Worm (Caenorhabditis elegans) whole organism, L2 larva: Measurements from ENCODE around the gene clh-1.

Experiments used
- F13H6.1 ChIP-seq: sonication (generic microtip); optimal IDR thresholded peaks from 2 replicates; lab custom pipeline; 2016; ENCODE audit warnings: missing genetic modification characterization, missing compliant biosample characterization
- R02D3.7 ChIP-seq: fragments of 150-350 bp; optimal IDR thresholded peaks from 2 replicates; lab custom pipeline; 2014; ENCODE audit warnings: missing biosample characterization, missing genetic modification characterization
- Y55F3AM.14 ChIP-seq: fragments of 200-800 bp; sonication (Bioruptor generic); optimal IDR thresholded peaks from 2 replicates; lab custom pipeline; 2018; ENCODE audit warnings: mild to moderate bottlenecking, missing genetic modification characterization, missing compliant biosample characterization
- ama-1 ChIP-seq: fragments of 150-350 bp; optimal IDR thresholded peaks from 2 replicates; lab custom pipeline; 2018; ENCODE audit warnings: inconsistent platforms
- fos-1 ChIP-seq: fragments of 150-350 bp; optimal IDR thresholded peaks from 2 replicates; lab custom pipeline; 2014; ENCODE audit warnings: missing biosample characterization, missing genetic modification characterization
- gmeb-1 ChIP-seq: fragments of 150-350 bp; optimal IDR thresholded peaks from 2 replicates; lab custom pipeline; 2014; ENCODE audit warnings: missing biosample characterization, missing genetic modification characterization
- lin-11 ChIP-seq: fragments of 150-350 bp; sonication (generic microtip); optimal IDR thresholded peaks from 2 replicates; lab custom pipeline; 2014; ENCODE audit warnings: missing biosample characterization, missing genetic modification characterization, inconsistent platforms, mixed read lengths
- lsy-2 ChIP-seq, 2 experiments: fragments of 150-350 bp in 1 of 2; sonication (generic microtip) in 1 of 2; optimal IDR thresholded peaks; 2 replicates each; lab custom pipeline; 2014 to 2017; ENCODE audit warnings: missing biosample characterization in 2 of 2, missing genetic modification characterization in 2 of 2
- mab-5 ChIP-seq: fragments of 150-350 bp; optimal IDR thresholded peaks from 2 replicates; lab custom pipeline; 2014; ENCODE audit warnings: missing biosample characterization, missing genetic modification characterization
- nhr-10 ChIP-seq: sonication (generic microtip); optimal IDR thresholded peaks from 2 replicates; lab custom pipeline; 2017; ENCODE audit warnings: missing biosample characterization, missing genetic modification characterization
- nhr-12 ChIP-seq: fragments of 150-350 bp; optimal IDR thresholded peaks from 2 replicates; lab custom pipeline; 2014; ENCODE audit warnings: missing biosample characterization, missing genetic modification characterization
- nhr-21 ChIP-seq: fragments of 150-350 bp; optimal IDR thresholded peaks from 2 replicates; lab custom pipeline; 2014; ENCODE audit warnings: missing biosample characterization, missing genetic modification characterization
- nhr-23 ChIP-seq: fragments of 150-350 bp; optimal IDR thresholded peaks from 2 replicates; lab custom pipeline; 2014; ENCODE audit warnings: missing biosample characterization, missing genetic modification reagents, missing genetic modification characterization
- nhr-237 ChIP-seq: fragments of 150-350 bp; optimal IDR thresholded peaks from 2 replicates; lab custom pipeline; 2014; ENCODE audit warnings: missing biosample characterization, missing genetic modification characterization
- nhr-25 ChIP-seq: fragments of 150-350 bp; sonication (generic microtip); optimal IDR thresholded peaks from 3 replicates; lab custom pipeline; 2014; ENCODE audit warnings: missing biosample characterization, missing genetic modification characterization
- sem-4 ChIP-seq: fragments of 150-350 bp; optimal IDR thresholded peaks from 2 replicates; lab custom pipeline; 2014; ENCODE audit warnings: missing biosample characterization, missing genetic modification reagents, missing genetic modification characterization
- skn-1 ChIP-seq: sonication (generic microtip); optimal IDR thresholded peaks from 2 replicates; lab custom pipeline; 2017; ENCODE audit warnings: missing biosample characterization, missing genetic modification characterization
- sma-9 ChIP-seq, 2 experiments: fragments of 150-350 bp in 1 of 2; sonication (generic microtip) in 1 of 2; optimal IDR thresholded peaks; 2 replicates each; lab custom pipeline; 2014 to 2016; ENCODE audit warnings: missing genetic modification characterization in 2 of 2, mild to moderate bottlenecking in 1 of 2, missing biosample characterization in 1 of 2, missing compliant biosample characterization in 1 of 2, missing genetic modification reagents in 1 of 2, moderate library complexity in 1 of 2
- unc-39 ChIP-seq: fragments of 150-350 bp; optimal IDR thresholded peaks from 2 replicates; lab custom pipeline; 2014; ENCODE audit warnings: missing biosample characterization, missing genetic modification characterization
- zag-1 ChIP-seq: fragments of 150-350 bp; optimal IDR thresholded peaks from 2 replicates; lab custom pipeline; 2014; ENCODE audit warnings: missing biosample characterization, missing genetic modification characterization
- ztf-1 ChIP-seq: fragments of 200-800 bp; sonication (Bioruptor generic); conservative IDR thresholded peaks from 2 replicates; pipeline ENCODE4 v1.3.6; 2022; ENCODE audit warnings: missing genetic modification characterization, missing compliant biosample characterization

The clh-1 gene

ce11 chrII:11802451-11802850, 53.8 kb downstream of the clh-1 start, which contains the start of gene F43G6.17:
TSS of gene F43G6.17 (plus strand) at chrII:11802751.
- TF ChIP-seq nhr-25 (tag; lab: Kevin White, UChicago) (no peak), nhr-12 (tag; lab: Kevin White, UChicago) (no peak), nhr-10 (tag; lab: Kevin White, UChicago) (no peak), nhr-23 (tag; lab: Kevin White, UChicago) (no peak), R02D3.7 (tag; lab: Kevin White, UChicago) (no peak), gmeb-1 (tag; lab: Kevin White, UChicago) (no peak), zag-1 (no peak), sem-4 (tag; lab: Kevin White, UChicago) (no peak), mab-5 (tag; lab: Kevin White, UChicago) (no peak), nhr-237 (tag; lab: Kevin White, UChicago) (no peak), lin-11 (no peak), sma-9 (GFP tag; optimal IDR thresholded peaks at IDR 0.05; lab: Kevin White, UChicago) (no peak), sma-9 (tag; optimal IDR thresholded peaks at IDR 0.05; lab: Kevin White, UChicago) (no peak), ama-1 (lab: Kevin White, UChicago) (no peak)

DNA sequence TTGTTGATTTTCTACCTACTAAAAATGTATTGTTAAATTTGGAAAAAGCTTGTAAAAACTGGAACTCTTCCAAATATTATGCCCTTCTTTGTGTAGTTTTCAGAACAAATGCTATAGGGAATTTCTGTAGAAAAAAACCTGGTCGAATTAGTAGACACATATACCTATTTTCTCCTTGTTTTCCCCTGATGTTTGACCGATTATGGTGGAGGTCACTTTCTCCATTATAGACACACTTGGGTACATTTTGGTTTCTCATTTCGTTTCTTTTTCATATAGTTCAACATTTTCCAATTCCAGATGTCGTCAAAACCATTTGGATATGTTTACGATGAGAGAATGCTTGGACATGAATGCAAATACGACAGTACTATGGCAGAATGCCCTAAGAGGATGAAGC, 57.5 kb downstream of the clh-1 start, which contains the start of gene hda-5:
TSS of gene hda-5 (plus strand) at position 301 of the 400 bp plus-strand sequence.
- no peak for TF ChIP-seq nhr-21 (tag; lab: Kevin White, UChicago)
- TF ChIP-seq F13H6.1, result no peak
- no peak for TF ChIP-seq ztf-1 (GFP tag; lab: Robert Waterston, UW)
- no peak for TF ChIP-seq skn-1
- no peak for TF ChIP-seq fos-1 (tag; lab: Kevin White, UChicago)
- TF ChIP-seq, all 48 proteins: peak for 0

DNA sequence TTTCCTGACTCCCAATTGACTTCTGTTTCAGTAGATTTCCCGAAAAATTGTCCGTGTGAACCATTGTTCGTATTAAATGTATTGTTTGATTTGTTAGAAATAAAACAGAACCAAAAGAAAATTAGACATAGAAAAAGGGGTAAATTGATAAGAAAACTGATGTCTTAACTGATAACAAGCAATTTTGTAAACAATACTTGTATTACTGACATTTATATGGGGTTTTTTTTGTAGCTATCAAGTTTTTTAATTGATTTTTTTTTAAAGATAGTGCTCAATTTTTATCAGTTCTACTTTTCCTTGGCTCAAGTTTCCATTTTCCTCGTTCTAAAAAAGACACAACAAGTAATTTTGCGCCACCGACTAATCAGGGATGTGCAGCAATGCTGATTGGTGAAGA, 59.1 kb downstream of the clh-1 start:
- TF ChIP-seq Y55F3AM.14 (GFP tag; lab: Kevin White, UChicago) (no peak), nhr-12 (tag; lab: Kevin White, UChicago) (no peak), lsy-2 (tag; optimal IDR thresholded peaks at IDR 0.05; lab: Kevin White, UChicago) (no peak), nhr-237 (tag; lab: Kevin White, UChicago) (no peak), F13H6.1 (no peak), fos-1 (tag; lab: Kevin White, UChicago) (peak; percentile 17), unc-39 (tag; lab: Kevin White, UChicago) (no peak)
